Worm (Caenorhabditis elegans): ENCODE data around the gene myrf-1.
"Not testable (repeated sequence)": the region's sequence is repeated elsewhere in the genome, so short reads cannot be mapped to it uniquely, and the experiment has no call there.

The myrf-1 gene

ce11 chrII:10509746-10510145 lies 7.4 kb upstream of the myrf-1 start, which contains the start of gene F59B10.2:
Gene F59B10.2 (minus strand): TSS chrII:10509846.
- TF ChIP-seq unc-62 (GFP tag; optimal IDR thresholded peaks at IDR 0.05) = no peak

ce11 chrII:10507906-10508305 lies 5.6 kb upstream of the myrf-1 start:
- TF ChIP-seq unc-62 (GFP tag; optimal IDR thresholded peaks at IDR 0.05) = no peak

ce11 chrII:10505949-10506348 lies 3.6 kb upstream of the myrf-1 start:
- no peak for TF ChIP-seq unc-62 (GFP tag; optimal IDR thresholded peaks at IDR 0.05)

- TF ChIP-seq unc-62 (GFP tag; optimal IDR thresholded peaks at IDR 0.05) = no peak
Observed at ce11 chrII:10504729-10505128, 2.4 kb upstream of the myrf-1 start.

ce11 chrII:10501578-10501977 lies 763 bp downstream of the myrf-1 start:
- TF ChIP-seq unc-62 (GFP tag; optimal IDR thresholded peaks at IDR 0.05) = no peak

- TF ChIP-seq unc-62 (GFP tag; optimal IDR thresholded peaks at IDR 0.05) = no peak
Observed at ce11 chrII:10500674-10501073, 1.7 kb downstream of the myrf-1 start.

ce11 chrII:10495912-10496311 lies 6.4 kb downstream of the myrf-1 start, which contains the start of gene ZK666.12:
Gene ZK666.12 (plus strand): TSS chrII:10496212.
- TF ChIP-seq unc-62 (GFP tag; optimal IDR thresholded peaks at IDR 0.05) = no peak

ce11 chrII:10494467-10494866 lies 7.9 kb downstream of the myrf-1 start, which contains the start of gene ZK666.14:
Gene ZK666.14 (plus strand): TSS chrII:10494767.
- TF ChIP-seq unc-62 (GFP tag; optimal IDR thresholded peaks at IDR 0.05) = no peak

ce11 chrII:10493034-10493433 lies 9.3 kb downstream of the myrf-1 start, which contains the start of gene ZK666.8:
Gene ZK666.8 (minus strand): TSS chrII:10493134.
- not testable (repeated sequence) for TF ChIP-seq unc-62 (GFP tag; optimal IDR thresholded peaks at IDR 0.05)

ce11 chrII:10490329-10490728 lies 12.0 kb downstream of the myrf-1 start, which contains the start of gene clec-61:
Gene clec-61 (minus strand): TSS chrII:10490537.
- TF ChIP-seq unc-62 (GFP tag; optimal IDR thresholded peaks at IDR 0.05) = no peak

- no peak for TF ChIP-seq unc-62 (GFP tag; optimal IDR thresholded peaks at IDR 0.05)
Observed at ce11 chrII:10486738-10487137, 15.6 kb downstream of the myrf-1 start, which contains the start of gene ZK666.15. Gene ZK666.15 (plus strand): TSS chrII:10487038.

- no peak for TF ChIP-seq unc-62 (GFP tag; optimal IDR thresholded peaks at IDR 0.05)
Observed at ce11 chrII:10485640-10486039, 16.7 kb downstream of the myrf-1 start.

- no peak for TF ChIP-seq unc-62 (GFP tag; optimal IDR thresholded peaks at IDR 0.05)
Observed at ce11 chrII:10483860-10484259, 18.5 kb downstream of the myrf-1 start.

- no peak for TF ChIP-seq unc-62 (GFP tag; optimal IDR thresholded peaks at IDR 0.05)
Observed at ce11 chrII:10482899-10483298, 19.4 kb downstream of the myrf-1 start.

ce11 chrII:10481824-10482556 lies 20.4 kb downstream of the myrf-1 start, which contains the start of the genes clec-60 and ZK666.11:
Gene clec-60 (minus strand): TSS chrII:10481874.
Gene ZK666.11 (plus strand): TSS chrII:10482522.
- no peak for TF ChIP-seq unc-62 (GFP tag; optimal IDR thresholded peaks at IDR 0.05)

- no peak for TF ChIP-seq unc-62 (GFP tag; optimal IDR thresholded peaks at IDR 0.05)
Observed at ce11 chrII:10480043-10480442, 22.3 kb downstream of the myrf-1 start.

ce11 chrII:10479348-10479747 lies 23.0 kb downstream of the myrf-1 start, which contains the start of gene clec-59:
Gene clec-59 (minus strand): TSS chrII:10479448.
- TF ChIP-seq unc-62 (GFP tag; optimal IDR thresholded peaks at IDR 0.05) = no peak

All from whole organism, dauer.